Worm (Caenorhabditis elegans) whole organism, L1 larva: ENCODE results near the gene C18A11.3.

Experiments used
- C16A3.4 ChIP-seq: fragments of 150-350 bp; optimal IDR thresholded peaks from 2 replicates; lab custom pipeline; 2014; ENCODE audit warnings: missing biosample characterization, missing genetic modification characterization
- C34B4.2 ChIP-seq: sonication (generic microtip); optimal IDR thresholded peaks from 2 replicates; lab custom pipeline; 2017; ENCODE audit warnings: mild to moderate bottlenecking, missing genetic modification characterization, missing compliant biosample characterization
- Y116A8C.19 ChIP-seq: sonication (generic microtip); optimal IDR thresholded peaks from 2 replicates; lab custom pipeline; 2016; ENCODE audit warnings: missing compliant biosample characterization, missing genetic modification characterization, borderline replicate concordance
- aha-1 ChIP-seq: fragments of 150-350 bp; optimal IDR thresholded peaks from 2 replicates; lab custom pipeline; 2014; ENCODE audit warnings: missing biosample characterization, missing genetic modification characterization
- aly-2 ChIP-seq: fragments of 150-350 bp; optimal IDR thresholded peaks from 2 replicates; lab custom pipeline; 2014; ENCODE audit warnings: missing biosample characterization, missing genetic modification characterization
- ama-1 ChIP-seq: fragments of 150-350 bp; optimal IDR thresholded peaks from 2 replicates; lab custom pipeline; 2014
- ceh-63 ChIP-seq: fragments of 200-800 bp; sonication (Bioruptor generic); optimal IDR thresholded peaks from 2 replicates; lab custom pipeline; 2018; ENCODE audit warnings: mild to moderate bottlenecking, missing genetic modification characterization, missing compliant biosample characterization
- ceh-8 ChIP-seq: fragments of 200-800 bp; sonication (Bioruptor generic); optimal IDR thresholded peaks from 2 replicates; lab custom pipeline; 2018; ENCODE audit warnings: mild to moderate bottlenecking, missing genetic modification characterization, moderate library complexity, missing compliant biosample characterization
- ceh-82 ChIP-seq, 3 experiments: fragments of 150-350 bp in 1 of 3; sonication (generic microtip) in 2 of 3; optimal IDR thresholded peaks; 2 replicates each; lab custom pipeline; 2014 to 2017; ENCODE audit warnings: missing biosample characterization in 3 of 3, missing genetic modification characterization in 3 of 3
- dpl-1 ChIP-seq, 3 experiments: fragments of 150-350 bp in 2 of 3; sonication (generic microtip) in 1 of 3; optimal IDR thresholded peaks; 2 replicates each; lab custom pipeline; 2014 to 2017; ENCODE audit warnings: missing biosample characterization in 3 of 3, missing genetic modification characterization in 3 of 3, missing genetic modification reagents in 3 of 3
- dsc-1 ChIP-seq: sonication (generic microtip); optimal IDR thresholded peaks from 2 replicates; lab custom pipeline; 2016; ENCODE audit warnings: mild to moderate bottlenecking, missing genetic modification characterization, missing compliant biosample characterization
- efl-1 ChIP-seq, 4 experiments: fragments of 150-350 bp; optimal IDR thresholded peaks in 3 of 4; peaks in 1 of 4; 1 replicate in 1 of 4; 2 replicates in 3 of 4; lab custom pipeline; 2014; ENCODE audit warnings: missing biosample characterization in 2 of 4, missing genetic modification characterization in 2 of 4, missing genetic modification reagents in 2 of 4
- egl-13 ChIP-seq: sonication (generic microtip); optimal IDR thresholded peaks from 2 replicates; lab custom pipeline; 2016; ENCODE audit warnings: missing genotype, missing genetic modification reagents, missing genetic modification characterization, missing compliant biosample characterization
- elt-2 ChIP-seq: sonication (generic microtip); optimal IDR thresholded peaks from 2 replicates; lab custom pipeline; 2016; ENCODE audit warnings: missing genetic modification characterization, mild to moderate bottlenecking, inconsistent platforms, missing compliant biosample characterization, missing genetic modification reagents
- elt-3 ChIP-seq, 6 experiments: fragments of 150-350 bp in 1 of 6; sonication (generic microtip); optimal IDR thresholded peaks; 2 replicates each; lab custom pipeline; 2017 to 2018; ENCODE audit warnings: missing biosample characterization in 6 of 6, missing genetic modification characterization in 6 of 6, inconsistent platforms in 1 of 6
- ets-5 ChIP-seq: fragments of 200-800 bp; sonication (Bioruptor generic); IDR thresholded peaks from 2 replicates; pipeline ENCODE4 v1.3.6; 2022; ENCODE audit warnings: missing genetic modification characterization, missing compliant biosample characterization
- fos-1 ChIP-seq: fragments of 150-350 bp; optimal IDR thresholded peaks from 2 replicates; lab custom pipeline; 2014; ENCODE audit warnings: missing biosample characterization, missing genetic modification characterization
- hlh-17 ChIP-seq: fragments of 200-800 bp; sonication (Bioruptor generic); optimal IDR thresholded peaks from 2 replicates; lab custom pipeline; 2018; ENCODE audit warnings: missing genetic modification characterization, mild to moderate bottlenecking, missing compliant biosample characterization, moderate library complexity, borderline replicate concordance
- hlh-4 ChIP-seq: sonication (generic microtip); optimal IDR thresholded peaks from 2 replicates; lab custom pipeline; 2016; ENCODE audit warnings: mild to moderate bottlenecking, missing genetic modification characterization, missing compliant biosample characterization
- hpl-2 ChIP-seq: fragments of 150-350 bp; optimal IDR thresholded peaks from 2 replicates; lab custom pipeline; 2014; ENCODE audit warnings: missing biosample characterization, missing genetic modification reagents, missing genetic modification characterization
- irx-1 ChIP-seq: sonication (generic microtip); optimal IDR thresholded peaks from 2 replicates; lab custom pipeline; 2016; ENCODE audit warnings: missing genetic modification characterization, missing compliant biosample characterization
- lin-13 ChIP-seq: fragments of 150-350 bp; optimal IDR thresholded peaks from 2 replicates; lab custom pipeline; 2014; ENCODE audit warnings: missing biosample characterization, missing genetic modification reagents, missing genetic modification characterization
- lin-14 ChIP-seq: fragments of 200-800 bp; sonication (Bioruptor generic); optimal IDR thresholded peaks from 2 replicates; lab custom pipeline; 2018; ENCODE audit warnings: mild to moderate bottlenecking, missing genetic modification characterization, moderate library complexity, missing compliant biosample characterization
- lin-39 ChIP-seq: fragments of 150-350 bp; optimal IDR thresholded peaks from 2 replicates; lab custom pipeline; 2014; ENCODE audit warnings: missing biosample characterization, missing genetic modification reagents, missing genetic modification characterization
- lir-3 ChIP-seq: sonication (generic microtip); optimal IDR thresholded peaks from 2 replicates; lab custom pipeline; 2016; ENCODE audit warnings: mild to moderate bottlenecking, missing genetic modification characterization, moderate library complexity, missing compliant biosample characterization; ENCODE audit not compliant: poor library complexity
- lsy-2 ChIP-seq, 2 experiments: fragments of 150-350 bp; optimal IDR thresholded peaks; 2 replicates each; lab custom pipeline; 2014; ENCODE audit warnings: missing biosample characterization in 2 of 2, missing genetic modification characterization in 2 of 2
- mab-9 ChIP-seq: fragments of 200-800 bp; sonication (Bioruptor generic); IDR thresholded peaks from 2 replicates; pipeline ENCODE4 v1.3.6; 2022; ENCODE audit warnings: missing genetic modification reagents, missing genetic modification characterization, missing compliant biosample characterization
- mdl-1 ChIP-seq, 2 experiments: fragments of 150-350 bp; optimal IDR thresholded peaks; 2 replicates each; lab custom pipeline; 2014 to 2017; ENCODE audit warnings: missing biosample characterization in 2 of 2, missing genetic modification characterization in 2 of 2, inconsistent platforms in 1 of 2
- mep-1 ChIP-seq: fragments of 150-350 bp; optimal IDR thresholded peaks from 2 replicates; lab custom pipeline; 2014; ENCODE audit warnings: missing biosample characterization, missing genetic modification characterization
- nhr-20 ChIP-seq: sonication (generic microtip); optimal IDR thresholded peaks from 2 replicates; lab custom pipeline; 2016; ENCODE audit warnings: mild to moderate bottlenecking, missing genetic modification characterization, missing compliant biosample characterization
- nhr-28 ChIP-seq: fragments of 150-350 bp; optimal IDR thresholded peaks from 2 replicates; lab custom pipeline; 2014; ENCODE audit warnings: missing biosample characterization, missing genetic modification characterization
- nhr-47 ChIP-seq: sonication (generic microtip); optimal IDR thresholded peaks from 2 replicates; lab custom pipeline; 2016; ENCODE audit warnings: mild to moderate bottlenecking, missing genetic modification characterization, moderate library complexity, missing compliant biosample characterization
- nhr-71 ChIP-seq: sonication (generic microtip); optimal IDR thresholded peaks from 2 replicates; lab custom pipeline; 2016; ENCODE audit warnings: mild to moderate bottlenecking, missing genetic modification characterization, moderate library complexity, missing compliant biosample characterization
- nhr-76 ChIP-seq: sonication (generic microtip); optimal IDR thresholded peaks from 2 replicates; lab custom pipeline; 2017; ENCODE audit warnings: missing biosample characterization, missing genetic modification characterization
- nhr-84 ChIP-seq: sonication (generic microtip); optimal IDR thresholded peaks from 2 replicates; lab custom pipeline; 2017; ENCODE audit warnings: missing biosample characterization, missing genetic modification characterization
- nhr-85 ChIP-seq: sonication (generic microtip); peaks from one replicate; lab custom pipeline; 2016; ENCODE audit warnings: missing genetic modification characterization, inconsistent platforms, missing compliant biosample characterization
- nhr-90 ChIP-seq: sonication (generic microtip); optimal IDR thresholded peaks from 2 replicates; lab custom pipeline; 2016; ENCODE audit warnings: mild to moderate bottlenecking, missing genetic modification characterization, missing compliant biosample characterization; ENCODE audit not compliant: poor library complexity
- pag-3 ChIP-seq: sonication (generic microtip); optimal IDR thresholded peaks from 2 replicates; lab custom pipeline; 2017; ENCODE audit warnings: missing genetic modification characterization, mild to moderate bottlenecking, missing compliant biosample characterization, antibody characterized with exemption, borderline replicate concordance; ENCODE audit not compliant: insufficient read depth
- pqm-1 ChIP-seq: sonication (generic microtip); optimal IDR thresholded peaks from 3 replicates; lab custom pipeline; 2017; ENCODE audit warnings: missing biosample characterization, missing genetic modification characterization
- rnt-1 ChIP-seq: sonication (generic microtip); optimal IDR thresholded peaks from 2 replicates; lab custom pipeline; 2016; ENCODE audit warnings: mild to moderate bottlenecking, missing genetic modification characterization, moderate library complexity, missing compliant biosample characterization
- snpc-4 ChIP-seq: fragments of 150-350 bp; optimal IDR thresholded peaks from 2 replicates; lab custom pipeline; 2014; ENCODE audit warnings: missing biosample characterization, missing genetic modification characterization
- sox-4 ChIP-seq: sonication (generic microtip); optimal IDR thresholded peaks from 2 replicates; lab custom pipeline; 2016; ENCODE audit warnings: missing genetic modification characterization, missing compliant biosample characterization
- tbx-2 ChIP-seq: sonication (generic microtip); optimal IDR thresholded peaks from 2 replicates; lab custom pipeline; 2016; ENCODE audit warnings: missing genetic modification characterization, missing compliant biosample characterization
- tlp-1 ChIP-seq: fragments of 150-350 bp; optimal IDR thresholded peaks from 2 replicates; lab custom pipeline; 2014; ENCODE audit warnings: missing biosample characterization, missing genetic modification characterization
- unc-130 ChIP-seq: fragments of 150-350 bp; optimal IDR thresholded peaks from 2 replicates; lab custom pipeline; 2017; ENCODE audit warnings: missing biosample characterization, missing genetic modification characterization, inconsistent platforms
- vab-15 ChIP-seq: sonication (generic microtip); optimal IDR thresholded peaks from 2 replicates; lab custom pipeline; 2017; ENCODE audit warnings: missing genotype, mild to moderate bottlenecking, missing genetic modification characterization, missing compliant biosample characterization
- xbp-1 ChIP-seq: sonication (generic microtip); optimal IDR thresholded peaks from 2 replicates; lab custom pipeline; 2016; ENCODE audit warnings: missing genetic modification characterization, missing compliant biosample characterization
- zip-4 ChIP-seq: fragments of 200-800 bp; sonication (Bioruptor generic); optimal IDR thresholded peaks from 2 replicates; lab custom pipeline; 2018; ENCODE audit warnings: mild to moderate bottlenecking, missing genetic modification characterization, moderate library complexity, missing compliant biosample characterization
- ztf-11 ChIP-seq, 2 experiments: sonication (generic microtip); optimal IDR thresholded peaks; 2 replicates each; lab custom pipeline; 2016 to 2017; ENCODE audit warnings: missing genetic modification characterization in 2 of 2, missing biosample characterization in 1 of 2, missing compliant biosample characterization in 1 of 2

Gene C18A11.3

DNA sequence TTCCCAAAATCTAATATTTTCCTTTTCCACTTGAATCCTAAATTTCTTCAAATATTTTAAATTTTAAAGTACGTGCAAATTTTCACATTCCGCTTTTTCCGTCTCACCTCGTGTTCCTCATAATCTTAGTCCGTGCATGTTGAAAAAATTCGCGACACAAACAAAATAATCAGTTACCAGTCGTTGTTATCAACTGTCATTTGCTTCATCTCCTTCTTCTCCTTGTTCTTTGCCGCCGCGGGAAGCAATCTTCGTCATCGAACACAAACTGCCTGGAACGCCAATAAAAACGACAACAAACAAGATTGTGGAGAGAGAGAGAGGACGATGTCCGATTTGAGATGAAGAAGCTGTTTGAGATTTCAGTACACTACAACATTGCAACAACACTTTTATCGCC, 43.2 kb upstream of the C18A11.3 start, which contains the start of gene C34D10.5:
TSS of gene C34D10.5 (plus strand) at position 269 of the 400 bp plus-strand sequence.
- TF ChIP-seq nhr-71 (tag; lab: Kevin White, UChicago) (peak; percentile 1), nhr-85 (tag; lab: Kevin White, UChicago) (peak; percentile 52), rnt-1 (tag; lab: Kevin White, UChicago) (peak; percentile 13), ceh-82 (tag; optimal IDR thresholded peaks at IDR 0.05; lab: Kevin White, UChicago) (no peak)
- TF ChIP-seq, all 84 proteins: peak for 3

- TF ChIP-seq aha-1 (tag; lab: Kevin White, UChicago) (no peak), nhr-20 (tag; lab: Kevin White, UChicago) (peak; percentile 47), rnt-1 (tag; lab: Kevin White, UChicago) (peak; percentile 44), vab-15 (tag; lab: Kevin White, UChicago) (no peak), pag-3 (tag; lab: Kevin White, UChicago) (peak; percentile 51), hlh-17 (GFP tag; lab: Kevin White, UChicago) (no peak), ceh-63 (GFP tag; lab: Kevin White, UChicago) (no peak), dsc-1 (no peak), nhr-90 (tag; lab: Kevin White, UChicago) (peak; percentile 20), ceh-8 (GFP tag; lab: Kevin White, UChicago) (no peak), efl-1 (optimal IDR thresholded peaks at IDR 0.05; lab: Kevin White, UChicago) (no peak), efl-1 (GFP tag; optimal IDR thresholded peaks at IDR 0.05 in 1 of 2; lab: Kevin White, UChicago) (peak in 1 of 2 experiments; percentile 55), Y116A8C.19 (tag; lab: Kevin White, UChicago) (no peak), ets-5 (no peak), hlh-4 (no peak), C34B4.2 (tag; lab: Kevin White, UChicago) (no peak), fos-1 (tag; lab: Kevin White, UChicago) (no peak), zip-4 (GFP tag; lab: Kevin White, UChicago) (no peak), snpc-4 (tag; lab: Kevin White, UChicago) (no peak), nhr-28 (tag; lab: Kevin White, UChicago) (no peak), tbx-2 (no peak), hpl-2 (GFP tag; lab: Kevin White, UChicago) (no peak), ama-1 (peak; percentile 10), elt-2 (tag; lab: Kevin White, UChicago) (no peak), egl-13 (tag; lab: Kevin White, UChicago) (no peak), lin-14 (GFP tag; lab: Kevin White, UChicago) (peak; percentile 85), xbp-1 (no peak), lin-13 (GFP tag; lab: Kevin White, UChicago) (no peak), dpl-1 (GFP tag; optimal IDR thresholded peaks at IDR 0.05; lab: Kevin White, UChicago) (peak in 1 of 3 experiments; percentile 16), mep-1 (tag; lab: Kevin White, UChicago) (no peak), nhr-85 (tag; lab: Kevin White, UChicago) (peak; percentile 73), mdl-1 (tag; optimal IDR thresholded peaks at IDR 0.05; lab: Kevin White, UChicago) (peak in 1 of 2 experiments; percentile 74), nhr-76 (tag; lab: Kevin White, UChicago) (no peak), tlp-1 (tag; lab: Kevin White, UChicago) (no peak), aly-2 (tag; lab: Kevin White, UChicago) (no peak), ztf-11 (tag; optimal IDR thresholded peaks at IDR 0.05; lab: Kevin White, UChicago) (no peak), unc-130 (peak; percentile 43), lsy-2 (tag; optimal IDR thresholded peaks at IDR 0.05; lab: Kevin White, UChicago) (peak; percentile 5 to 23), nhr-84 (tag; lab: Kevin White, UChicago) (no peak), nhr-71 (tag; lab: Kevin White, UChicago) (peak; percentile 65), sox-4 (no peak), mab-9 (GFP tag; lab: Robert Waterston, UW) (no peak), C16A3.4 (peak; percentile 47), lin-39 (no peak), nhr-47 (peak; percentile 9), lir-3 (tag; lab: Kevin White, UChicago) (no peak), elt-3 (tag; optimal IDR thresholded peaks at IDR 0.05; lab: Kevin White, UChicago) (peak in 3 of 6 experiments; percentile 14 to 43 (median 18)), pqm-1 (tag; lab: Kevin White, UChicago) (no peak), irx-1 (no peak)
Measured at ce11 chrX:8018441-8018840, 42.5 kb upstream of the C18A11.3 start.
